Worm (Caenorhabditis elegans): Measurements from ENCODE around the gene fbl-1.
A peak's percentile ranks its signal among the peaks of the same experiment; 100 is the strongest.

The fbl-1 gene

DNA sequence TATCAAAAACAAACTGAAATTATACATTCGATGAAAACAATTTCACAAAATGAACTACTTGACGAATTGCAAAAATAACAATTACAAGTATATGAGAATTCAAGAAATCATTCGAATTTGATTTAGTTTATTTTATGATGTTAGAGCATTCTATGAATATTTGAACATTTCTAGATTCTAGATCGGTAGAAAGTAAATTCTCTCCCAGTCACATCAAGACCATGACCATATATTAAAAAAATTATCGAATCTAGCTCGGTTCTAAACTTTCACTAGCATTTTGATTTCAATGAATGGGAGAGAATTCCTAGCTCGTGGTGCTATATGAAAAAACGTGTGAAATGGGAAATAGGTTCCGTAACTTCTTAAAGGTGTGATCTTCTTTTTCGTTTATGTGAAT lies 43.7 kb downstream of the fbl-1 start:
- TF ChIP-seq unc-55 (GFP tag; optimal IDR thresholded peaks at IDR 0.05), result no peak
- TF ChIP-seq unc-3 (GFP tag; conservative IDR thresholded peaks at IDR 0.05), result no peak
- no peak for TF ChIP-seq unc-3 (tag; optimal IDR thresholded peaks at IDR 0.05)
- no peak for TF ChIP-seq eyg-1 (tag; optimal IDR thresholded peaks at IDR 0.05)
- no peak for TF ChIP-seq sdc-2 (tag; optimal IDR thresholded peaks at IDR 0.05)
- no peak for TF ChIP-seq hlh-6 (tag; optimal IDR thresholded peaks at IDR 0.05)
- no peak for TF ChIP-seq nfya-1 (tag; optimal IDR thresholded peaks at IDR 0.05)
- no peak for TF ChIP-seq ceh-2 (tag; optimal IDR thresholded peaks at IDR 0.05)
- TF ChIP-seq ceh-30 (tag; optimal IDR thresholded peaks at IDR 0.05), result no peak
- TF ChIP-seq fkh-6 (tag; optimal IDR thresholded peaks at IDR 0.05), result no peak
- TF ChIP-seq ceh-22 (tag; optimal IDR thresholded peaks at IDR 0.05), result no peak
- no peak for TF ChIP-seq ceh-6 (GFP tag; optimal IDR thresholded peaks at IDR 0.05)
- TF ChIP-seq T23F11.4 (GFP tag; optimal IDR thresholded peaks at IDR 0.05), result no peak
- TF ChIP-seq odd-2 (tag; optimal IDR thresholded peaks at IDR 0.05), result no peak

ce11 chrIV:9588784-9589457 lies 48.3 kb downstream of the fbl-1 start, which contains the start of gene trcs-1:
Gene trcs-1, minus strand, starts transcription at chrIV:9588834.
- TF ChIP-seq pag-3 (tag; optimal IDR thresholded peaks at IDR 0.05; ENCODE audit: borderline replicate concordance) (no peak), lin-11 (tag; optimal IDR thresholded peaks at IDR 0.05) (no peak), C38D4.7 (GFP tag; optimal IDR thresholded peaks at IDR 0.05) (no peak), ceh-45 (GFP tag; IDR thresholded peaks at IDR 0.05) (no peak), ceh-30 (tag; optimal IDR thresholded peaks at IDR 0.05) (no peak), lim-6 (tag; optimal IDR thresholded peaks at IDR 0.05) (no peak), tbx-7 (tag; optimal IDR thresholded peaks at IDR 0.05) (no peak), ref-2 (tag; optimal IDR thresholded peaks at IDR 0.05) (no peak), ceh-6 (GFP tag; optimal IDR thresholded peaks at IDR 0.05) (no peak), fkh-6 (tag; optimal IDR thresholded peaks at IDR 0.05) (no peak), unc-3 (GFP tag; conservative IDR thresholded peaks at IDR 0.05) (no peak), unc-3 (tag; optimal IDR thresholded peaks at IDR 0.05) (no peak), pax-1 (tag; optimal IDR thresholded peaks at IDR 0.05) (no peak), ttx-3 (tag; optimal IDR thresholded peaks at IDR 0.05) (no peak), hlh-15 (tag; optimal IDR thresholded peaks at IDR 0.05) (no peak), syd-9 (tag; optimal IDR thresholded peaks at IDR 0.05) (no peak), K02D7.2 (tag; optimal IDR thresholded peaks at IDR 0.05) (no peak), Y22D7AL.16 (tag; optimal IDR thresholded peaks at IDR 0.05) (no peak), rnt-1 (tag; optimal IDR thresholded peaks at IDR 0.05) (no peak), pha-4 (tag; optimal IDR thresholded peaks at IDR 0.05) (no peak)

DNA sequence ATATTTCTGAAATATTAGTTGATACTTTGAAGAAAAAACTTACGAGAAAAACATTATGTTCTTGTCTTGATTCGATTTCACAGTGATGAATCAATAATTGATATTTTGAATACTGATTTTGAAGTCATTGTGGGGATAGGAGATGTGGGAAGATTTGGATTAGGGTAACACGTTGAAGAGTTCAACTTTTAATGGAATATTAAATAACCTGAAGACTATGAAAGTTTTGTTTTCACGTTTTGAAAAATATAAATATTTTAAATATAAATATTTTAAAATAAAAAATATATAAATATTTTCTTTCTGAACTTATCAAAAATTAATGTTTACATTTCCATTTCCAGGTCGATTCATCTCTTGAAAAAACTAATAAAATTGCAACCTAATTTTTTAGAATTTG lies 51.8 kb downstream of the fbl-1 start, which contains the start of gene pei-1:
pei-1 (minus strand) TSS at position 101 of the 400 bp plus-strand sequence.
- TF ChIP-seq ceh-18 (tag; optimal IDR thresholded peaks at IDR 0.05) (no peak), pag-3 (tag; optimal IDR thresholded peaks at IDR 0.05; ENCODE audit: borderline replicate concordance) (no peak), ztf-16 (tag; optimal IDR thresholded peaks at IDR 0.05) (no peak), ceh-48 (tag; optimal IDR thresholded peaks at IDR 0.05) (no peak), syd-9 (tag; optimal IDR thresholded peaks at IDR 0.05) (no peak), madf-2 (tag; optimal IDR thresholded peaks at IDR 0.05) (no peak)

ce11 chrIV:9593456-9593855 lies 52.9 kb downstream of the fbl-1 start, which contains the start of gene spp-18:
Gene spp-18, plus strand, starts transcription at chrIV:9593712.
- TF ChIP-seq ceh-6 (GFP tag; optimal IDR thresholded peaks at IDR 0.05) (no peak), elt-2 (tag; optimal IDR thresholded peaks at IDR 0.05) (peak; percentile 27), odd-2 (tag; optimal IDR thresholded peaks at IDR 0.05) (no peak), unc-42 (tag; optimal IDR thresholded peaks at IDR 0.05) (no peak), ahr-1 (tag; optimal IDR thresholded peaks at IDR 0.05) (no peak), ceh-2 (tag; optimal IDR thresholded peaks at IDR 0.05) (no peak)

All from whole organism, late embryonic.